Fruit fly (Drosophila melanogaster) whole organism, embryonic: ENCODE results near the gene CG12116.

ENCODE experiments used
- Aef1 ChIP-seq: fragments of 200-800 bp; sonication (Bioruptor generic); IDR thresholded peaks from 3 replicates; pipeline ENCODE4 v1.3.6; 2022; ENCODE audit warnings: missing biosample characterization, missing genetic modification characterization
- Antp ChIP-seq: fragments of 200-800 bp; sonication (Bioruptor generic); optimal IDR thresholded peaks from 3 replicates; lab custom pipeline; 2016; ENCODE audit warnings: missing biosample characterization, missing genetic modification characterization
- Bgb ChIP-seq: fragments of 200-800 bp; sonication (Bioruptor generic); IDR thresholded peaks from 2 replicates; pipeline ENCODE4 v1.3.6; 2022; ENCODE audit warnings: missing biosample characterization, missing genetic modification characterization; ENCODE audit not compliant: partially characterized antibody
- Bteb2 ChIP-seq: fragments of 200-800 bp; sonication (Bioruptor generic); optimal IDR thresholded peaks from 2 replicates; lab custom pipeline; 2016; ENCODE audit warnings: missing biosample characterization, missing genetic modification characterization
- CG11247 ChIP-seq: fragments of 200-800 bp; sonication (Bioruptor generic); IDR thresholded peaks from 2 replicates; pipeline ENCODE4 v1.3.6; 2022; ENCODE audit warnings: missing biosample characterization, missing genetic modification characterization
- CG12942 ChIP-seq: fragments of 200-800 bp; sonication (Bioruptor generic); optimal IDR thresholded peaks from 3 replicates; lab custom pipeline; 2016; ENCODE audit warnings: missing biosample characterization, missing genetic modification characterization
- CG16813 ChIP-seq: fragments of 200-800 bp; sonication (Bioruptor generic); IDR thresholded peaks from 3 replicates; pipeline ENCODE4 v1.3.6; 2022; ENCODE audit warnings: missing biosample characterization, missing genetic modification characterization; ENCODE audit not compliant: partially characterized antibody
- CG17186 ChIP-seq: fragments of 200-800 bp; sonication (Bioruptor generic); optimal IDR thresholded peaks from 3 replicates; lab custom pipeline; 2017; ENCODE audit warnings: missing biosample characterization, missing genetic modification reagents, missing genetic modification characterization
- CG1792 ChIP-seq: fragments of 200-800 bp; sonication (Bioruptor generic); optimal IDR thresholded peaks from 2 replicates; lab custom pipeline; 2016; ENCODE audit warnings: missing biosample characterization, missing genetic modification characterization
- CG18476 ChIP-seq: fragments of 200-800 bp; sonication (Bioruptor generic); optimal IDR thresholded peaks from 2 replicates; lab custom pipeline; 2016; ENCODE audit warnings: missing biosample characterization, mild to moderate bottlenecking, missing genetic modification characterization
- CG2678 ChIP-seq: fragments of 200-800 bp; sonication (Bioruptor generic); optimal IDR thresholded peaks from 3 replicates; lab custom pipeline; 2019; ENCODE audit warnings: missing biosample characterization, mild to moderate bottlenecking, missing genetic modification characterization, moderate library complexity
- CG30403 ChIP-seq: fragments of 200-800 bp; sonication (Bioruptor generic); optimal IDR thresholded peaks from 3 replicates; lab custom pipeline; 2016; ENCODE audit warnings: missing biosample characterization, missing genetic modification characterization
- CG31365 ChIP-seq: fragments of 200-800 bp; sonication (Bioruptor generic); optimal IDR thresholded peaks from 2 replicates; lab custom pipeline; 2018; ENCODE audit warnings: missing biosample characterization, mild to moderate bottlenecking, missing genetic modification characterization
- CG3407 ChIP-seq: fragments of 200-800 bp; sonication (Bioruptor generic); optimal IDR thresholded peaks from 2 replicates; lab custom pipeline; 2018; ENCODE audit warnings: missing biosample characterization, mild to moderate bottlenecking, missing genetic modification characterization
- CG4404 ChIP-seq: fragments of 200-800 bp; sonication (Bioruptor generic); IDR thresholded peaks from 2 replicates; pipeline ENCODE4 v1.3.6; 2022; ENCODE audit warnings: missing biosample characterization, missing genetic modification characterization
- CG4730 ChIP-seq: fragments of 200-800 bp; sonication (Bioruptor generic); IDR thresholded peaks from 2 replicates; pipeline ENCODE4 v1.3.6; 2022; ENCODE audit warnings: missing biosample characterization, missing genetic modification characterization
- CG6854 ChIP-seq: fragments of 200-800 bp; sonication (Bioruptor generic); optimal IDR thresholded peaks from 3 replicates; lab custom pipeline; 2017; ENCODE audit warnings: missing biosample characterization, mild to moderate bottlenecking, missing genetic modification characterization
- CG7357 ChIP-seq: fragments of 200-800 bp; sonication (Bioruptor generic); IDR thresholded peaks from 3 replicates; pipeline ENCODE4 v1.3.6; 2022; ENCODE audit warnings: missing biosample characterization, missing genetic modification characterization
- CG8359 ChIP-seq: fragments of 200-800 bp; sonication (Bioruptor generic); optimal IDR thresholded peaks from 2 replicates; lab custom pipeline; 2017; ENCODE audit warnings: missing biosample characterization, mild to moderate bottlenecking, missing genetic modification characterization, borderline replicate concordance
- CG8765 ChIP-seq: fragments of 200-800 bp; sonication (Bioruptor generic); IDR thresholded peaks from 2 replicates; pipeline ENCODE4 v1.3.6; 2022; ENCODE audit warnings: missing biosample characterization, missing genetic modification characterization
- CHES-1-like ChIP-seq: fragments of 200-800 bp; sonication (Bioruptor generic); optimal IDR thresholded peaks from 2 replicates; lab custom pipeline; 2016; ENCODE audit warnings: missing biosample characterization, missing genetic modification characterization
- Camta ChIP-seq: fragments of 200-800 bp; sonication (Bioruptor generic); optimal IDR thresholded peaks from 2 replicates; lab custom pipeline; 2016; ENCODE audit warnings: missing biosample characterization, missing genetic modification characterization
- Dad ChIP-seq: fragments of 200-800 bp; sonication (Bioruptor generic); optimal IDR thresholded peaks from 3 replicates; lab custom pipeline; 2016; ENCODE audit warnings: missing biosample characterization, missing genetic modification characterization
- Dip3 ChIP-seq: fragments of 200-800 bp; sonication (Bioruptor generic); optimal IDR thresholded peaks from 3 replicates; lab custom pipeline; 2016; ENCODE audit warnings: missing biosample characterization, missing genetic modification characterization
- E2f2 ChIP-seq: fragments of 200-800 bp; sonication (Bioruptor generic); IDR thresholded peaks from 2 replicates; pipeline ENCODE4 v1.3.6; 2022; ENCODE audit warnings: missing biosample characterization, missing genetic modification characterization
- HHEX ChIP-seq: fragments of 200-800 bp; sonication (Bioruptor generic); optimal IDR thresholded peaks from 3 replicates; lab custom pipeline; 2017; ENCODE audit warnings: missing biosample characterization, mild to moderate bottlenecking, missing genetic modification characterization, missing genetic modification reagents
- Mrtf ChIP-seq: fragments of 200-800 bp; sonication (Bioruptor generic); IDR thresholded peaks from 3 replicates; pipeline ENCODE4 v1.3.6; 2022; ENCODE audit warnings: missing biosample characterization, missing genetic modification characterization
- Myb ChIP-seq: fragments of 200-800 bp; sonication (Bioruptor generic); optimal IDR thresholded peaks from 2 replicates; lab custom pipeline; 2016; ENCODE audit warnings: missing biosample characterization, missing genetic modification characterization
- Poxn ChIP-seq: fragments of 200-800 bp; sonication (Bioruptor generic); IDR thresholded peaks from 2 replicates; pipeline ENCODE4 v1.3.6; 2022; ENCODE audit warnings: missing biosample characterization, missing genetic modification characterization
- Xrp1 ChIP-seq: fragments of 200-800 bp; sonication (Bioruptor generic); IDR thresholded peaks from 2 replicates; pipeline ENCODE4 v1.3.6; 2022; ENCODE audit warnings: missing biosample characterization, missing genetic modification characterization
- bcd ChIP-seq: fragments of 200-800 bp; sonication (Bioruptor generic); optimal IDR thresholded peaks from 2 replicates; lab custom pipeline; 2017; ENCODE audit warnings: missing biosample characterization, mild to moderate bottlenecking, missing genetic modification characterization
- cas ChIP-seq: fragments of 200-800 bp; sonication (Bioruptor generic); IDR thresholded peaks from 2 replicates; pipeline ENCODE4 v1.3.6; 2022; ENCODE audit warnings: missing biosample characterization, missing genetic modification characterization
- cato ChIP-seq: fragments of 200-800 bp; sonication (Bioruptor generic); optimal IDR thresholded peaks from 2 replicates; lab custom pipeline; 2016; ENCODE audit warnings: missing biosample characterization, missing genetic modification characterization, borderline replicate concordance
- dati ChIP-seq: fragments of 200-800 bp; sonication (Bioruptor generic); IDR thresholded peaks from 2 replicates; pipeline ENCODE4 v1.3.6; 2022; ENCODE audit warnings: missing biosample characterization, missing genetic modification characterization
- eve ChIP-seq, 2 experiments: fragments of >200 bp; optimal IDR thresholded peaks; 2 replicates each; lab custom pipeline; 2017; ENCODE audit warnings: missing biosample characterization in 2 of 2, missing genetic modification characterization in 2 of 2
- eyg ChIP-seq: fragments of 200-800 bp; sonication (Bioruptor generic); optimal IDR thresholded peaks from 3 replicates; lab custom pipeline; 2016; ENCODE audit warnings: missing biosample characterization, missing genetic modification characterization
- fd64A ChIP-seq: fragments of 200-800 bp; sonication (Bioruptor generic); optimal IDR thresholded peaks from 3 replicates; lab custom pipeline; 2018; ENCODE audit warnings: missing biosample characterization, mild to moderate bottlenecking, missing genetic modification characterization
- fu2 ChIP-seq: fragments of 200-800 bp; sonication (Bioruptor generic); optimal IDR thresholded peaks from 2 replicates; lab custom pipeline; 2016; ENCODE audit warnings: missing biosample characterization, missing genetic modification characterization
- gsb-n ChIP-seq: fragments of 200-800 bp; sonication (Bioruptor generic); optimal IDR thresholded peaks from 3 replicates; lab custom pipeline; 2018; ENCODE audit warnings: missing biosample characterization, mild to moderate bottlenecking, missing genetic modification characterization
- hb ChIP-seq: fragments of 200-800 bp; sonication (Bioruptor generic); IDR thresholded peaks from 3 replicates; pipeline ENCODE4 v1.3.6; 2022; ENCODE audit warnings: missing biosample characterization, missing genetic modification characterization; ENCODE audit not compliant: partially characterized antibody
- her ChIP-seq: fragments of 200-800 bp; sonication (Bioruptor generic); optimal IDR thresholded peaks from 2 replicates; lab custom pipeline; 2016; ENCODE audit warnings: missing biosample characterization, missing genetic modification characterization
- insv ChIP-seq, 2 experiments: fragments of 200-800 bp; sonication (Bioruptor generic); optimal IDR thresholded peaks; 3 replicates each; lab custom pipeline; 2016 to 2018; ENCODE audit warnings: missing biosample characterization in 2 of 2, missing genetic modification characterization in 2 of 2
- peb ChIP-seq: fragments of 200-800 bp; sonication (Bioruptor generic); IDR thresholded peaks from 2 replicates; pipeline ENCODE4 v1.3.6; 2022; ENCODE audit warnings: missing biosample characterization, missing genetic modification characterization
- pum ChIP-seq: fragments of 200-800 bp; sonication (Bioruptor generic); optimal IDR thresholded peaks from 2 replicates; lab custom pipeline; 2016; ENCODE audit warnings: missing biosample characterization, missing genetic modification characterization
- ro ChIP-seq: fragments of 200-800 bp; sonication (Bioruptor generic); IDR thresholded peaks from 2 replicates; pipeline ENCODE4 v1.3.6; 2022; ENCODE audit warnings: missing biosample characterization, missing genetic modification characterization
- sens ChIP-seq: fragments of 200-800 bp; sonication (Bioruptor generic); peaks from one replicate; lab custom pipeline; 2016; ENCODE audit warnings: missing biosample characterization, missing genetic modification characterization
- sima ChIP-seq: fragments of 200-800 bp; sonication (Bioruptor generic); optimal IDR thresholded peaks from 2 replicates; lab custom pipeline; 2016; ENCODE audit warnings: missing biosample characterization, missing genetic modification characterization
- slp2 ChIP-seq: fragments of 200-800 bp; sonication (Bioruptor generic); optimal IDR thresholded peaks from 2 replicates; lab custom pipeline; 2016; ENCODE audit warnings: missing biosample characterization, missing genetic modification characterization
- stc ChIP-seq: fragments of 200-800 bp; sonication (Bioruptor generic); IDR thresholded peaks from 2 replicates; pipeline ENCODE4 v1.3.6; 2022; ENCODE audit warnings: missing biosample characterization, missing genetic modification characterization
- toy ChIP-seq: fragments of 200-800 bp; sonication (Bioruptor generic); IDR thresholded peaks from 2 replicates; pipeline ENCODE4 v1.3.6; 2022; ENCODE audit warnings: missing biosample characterization, missing genetic modification characterization
- twi ChIP-seq: fragments of 200-800 bp; optimal IDR thresholded peaks from 2 replicates; lab custom pipeline; 2019; ENCODE audit warnings: missing biosample characterization, mild to moderate bottlenecking, missing genetic modification characterization, moderate library complexity
- usp ChIP-seq: fragments of >200 bp; optimal IDR thresholded peaks from 2 replicates; lab custom pipeline; 2017; ENCODE audit warnings: missing biosample characterization, missing genetic modification characterization

The CG12116 gene

DNA sequence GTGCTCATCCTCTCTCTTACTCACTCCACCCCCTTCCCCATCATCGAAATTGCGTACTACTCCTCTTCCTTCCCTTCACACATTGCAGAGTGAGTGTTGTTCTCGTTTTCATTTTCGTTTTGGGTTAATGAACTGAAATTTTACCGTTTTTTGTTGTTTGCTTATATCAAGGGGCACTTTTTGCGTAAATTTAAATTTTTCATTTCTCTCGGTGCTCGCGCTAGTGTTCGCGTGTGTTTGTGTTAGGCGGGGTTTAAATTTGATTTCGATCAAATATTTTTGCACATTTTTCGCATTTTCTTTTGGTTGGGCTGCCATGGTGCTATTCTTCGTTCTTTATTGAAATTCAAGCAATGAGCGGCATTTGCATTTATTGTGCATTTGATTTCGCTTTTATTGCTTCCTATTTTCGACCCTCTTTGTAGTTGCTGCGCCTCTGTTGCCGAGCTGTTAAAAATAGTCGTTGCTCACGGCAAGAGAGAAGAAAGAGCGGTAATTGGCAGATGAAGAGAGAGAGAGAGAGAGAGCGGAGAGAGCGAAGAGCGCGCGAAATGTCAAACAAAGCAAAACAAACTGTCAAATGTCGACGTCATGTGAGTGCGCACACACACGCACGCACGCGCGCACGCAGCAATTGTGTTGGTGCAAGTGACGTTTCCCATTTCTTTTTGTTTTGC is 47.9 kb downstream of the CG12116 start (continued):
- peak; percentile 2 for TF ChIP-seq CG6854 (GFP tag; lab: Kevin White, UChicago)
- no peak for TF ChIP-seq Camta (GFP tag; lab: Kevin White, UChicago)
- TF ChIP-seq eyg (GFP tag; lab: Kevin White, UChicago) = no peak
- TF ChIP-seq stc (GFP tag; lab: Robert Waterston, UW) = peak; percentile 21; the same call in 1 of the 2 replicates
- TF ChIP-seq her (GFP tag; lab: Kevin White, UChicago) = peak; percentile 46
- TF ChIP-seq CG4404 = no peak
- no peak for TF ChIP-seq ro (GFP tag; lab: Robert Waterston, UW)
- TF ChIP-seq pum = no peak
- TF ChIP-seq usp (GFP tag; lab: Kevin White, UChicago) = no peak
- no peak for TF ChIP-seq CG12942 (GFP tag; lab: Kevin White, UChicago)
- no peak for TF ChIP-seq cas (GFP tag; lab: Robert Waterston, UW)
- TF ChIP-seq slp2 (GFP tag; lab: Kevin White, UChicago) = no peak
- no peak for TF ChIP-seq CG4730 (GFP tag; lab: Robert Waterston, UW)
- TF ChIP-seq CG11247 (GFP tag; lab: Robert Waterston, UW) = no peak
- no peak for TF ChIP-seq CHES-1-like (GFP tag; lab: Kevin White, UChicago)
- no peak for TF ChIP-seq fu2
- TF ChIP-seq insv (GFP tag; optimal IDR thresholded peaks at IDR 0.05; lab: Kevin White, UChicago) = no peak
- peak; percentile 7 for TF ChIP-seq fd64A (GFP tag; lab: Kevin White, UChicago)
- no peak for TF ChIP-seq peb (GFP tag; lab: Robert Waterston, UW)
- TF ChIP-seq Mrtf (GFP tag; lab: Robert Waterston, UW) = no peak
- no peak for TF ChIP-seq CG1792 (GFP tag; lab: Kevin White, UChicago)
- TF ChIP-seq Xrp1 = peak; percentile 21; the same call in 1 of the 2 replicates
- TF ChIP-seq CG8359 (GFP tag; lab: Kevin White, UChicago) = no peak
- no peak for TF ChIP-seq cato
- TF ChIP-seq Aef1 = no peak
- TF ChIP-seq Myb = no peak
- no peak for TF ChIP-seq Bgb (GFP tag; lab: Robert Waterston, UW)
- TF ChIP-seq CG16813 (GFP tag; lab: Robert Waterston, UW) = peak; percentile 29; the same call in 1 of the 3 replicates
- TF ChIP-seq HHEX (GFP tag; lab: Kevin White, UChicago) = no peak
- no peak for TF ChIP-seq twi (tag; lab: Kevin White, UChicago)
- peak; percentile 36; the same call in 1 of the 2 replicates for TF ChIP-seq E2f2 (GFP tag; lab: Robert Waterston, UW)
- TF ChIP-seq eve (GFP tag; optimal IDR thresholded peaks at IDR 0.05; lab: Kevin White, UChicago) = peak in 1 of 2 experiments; percentile 68
- TF ChIP-seq Poxn (GFP tag; lab: Robert Waterston, UW) = no peak
- TF ChIP-seq toy = no peak
- TF ChIP-seq CG30403 = no peak
- peak; percentile 13 for TF ChIP-seq CG31365
- no peak for TF ChIP-seq CG8765 (GFP tag; lab: Robert Waterston, UW)
- no peak for TF ChIP-seq CG18476
- peak; percentile 39 for TF ChIP-seq sens (GFP tag; lab: Kevin White, UChicago)
- TF ChIP-seq CG2678 = no peak
- no peak for TF ChIP-seq hb (GFP tag; lab: Robert Waterston, UW)
- no peak for TF ChIP-seq dati
- TF ChIP-seq gsb-n = no peak
- no peak for TF ChIP-seq Bteb2 (GFP tag; lab: Kevin White, UChicago)
- no peak for TF ChIP-seq Antp (GFP tag; lab: Kevin White, UChicago)
- TF ChIP-seq CG3407 (GFP tag; lab: Kevin White, UChicago) = no peak
- no peak for TF ChIP-seq Dad (GFP tag; lab: Kevin White, UChicago)
- no peak for TF ChIP-seq Dip3 (GFP tag; lab: Kevin White, UChicago)
- TF ChIP-seq CG7357 = no peak
- no peak for TF ChIP-seq bcd (GFP tag; lab: Kevin White, UChicago)
- no peak for TF ChIP-seq CG17186 (GFP tag; lab: Kevin White, UChicago)
- no peak for TF ChIP-seq sima (GFP tag; lab: Kevin White, UChicago)
